Worm (Caenorhabditis elegans) whole organism, mixed stage, embryonic: ENCODE results near the gene dgat-2.

ENCODE experiments used
- ces-1 ChIP-seq: fragments of 150-350 bp; optimal IDR thresholded peaks from 2 replicates; lab custom pipeline; 2014; ENCODE audit warnings: missing biosample characterization, missing genetic modification reagents, missing genetic modification characterization
- drap-1 ChIP-seq: fragments of 200-800 bp; sonication (Bioruptor generic); optimal IDR thresholded peaks from 3 replicates; lab custom pipeline; 2018; ENCODE audit warnings: mild to moderate bottlenecking, missing genetic modification characterization, missing compliant biosample characterization
- elt-1 ChIP-seq: sonication (generic microtip); optimal IDR thresholded peaks from 2 replicates; lab custom pipeline; 2017; ENCODE audit warnings: missing genetic modification characterization, mild to moderate bottlenecking, missing compliant biosample characterization, antibody characterized with exemption, moderate library complexity, borderline replicate concordance; ENCODE audit not compliant: insufficient read depth
- elt-3 ChIP-seq: fragments of 150-350 bp; optimal IDR thresholded peaks from 2 replicates; lab custom pipeline; 2014; ENCODE audit warnings: missing biosample characterization, missing genetic modification characterization
- lin-13 ChIP-seq: fragments of 150-350 bp; optimal IDR thresholded peaks from 2 replicates; lab custom pipeline; 2014; ENCODE audit warnings: missing biosample characterization, missing genetic modification characterization
- mab-5 ChIP-seq: fragments of 150-350 bp; optimal IDR thresholded peaks from 2 replicates; lab custom pipeline; 2014; ENCODE audit warnings: missing biosample characterization, missing genetic modification characterization
- nhr-237 ChIP-seq: fragments of 150-350 bp; optimal IDR thresholded peaks from 2 replicates; lab custom pipeline; 2014; ENCODE audit warnings: missing biosample characterization, missing genetic modification characterization
- unc-62 ChIP-seq: fragments of 150-350 bp; optimal IDR thresholded peaks from 2 replicates; lab custom pipeline; 2014; ENCODE audit warnings: missing biosample characterization, missing genetic modification reagents, missing genetic modification characterization

DNA sequence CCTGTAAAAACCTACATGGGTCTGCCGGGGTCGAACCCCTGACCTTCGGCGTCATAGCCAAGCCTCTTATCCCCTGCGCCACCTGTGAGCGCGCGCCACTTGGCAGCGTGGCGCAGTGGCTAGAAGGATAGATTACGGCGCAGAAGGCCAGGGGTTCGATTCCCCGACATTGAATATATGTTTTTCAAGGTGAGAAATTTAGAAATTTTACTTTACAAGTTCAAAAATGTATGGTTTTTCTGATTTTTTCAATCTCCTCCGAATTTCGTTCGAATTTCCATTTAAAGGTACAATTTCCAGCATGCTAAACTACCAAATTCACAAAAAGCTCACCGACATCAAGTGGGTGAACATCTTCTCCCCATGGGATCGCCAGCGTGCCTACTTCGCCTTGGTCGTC, at the start of gene dgat-2:
- TF ChIP-seq drap-1 (GFP tag; lab: Kevin White, UChicago), result no peak
- no peak for TF ChIP-seq ces-1 (GFP tag; lab: Kevin White, UChicago)
- no peak for TF ChIP-seq unc-62 (GFP tag; lab: Kevin White, UChicago)
- no peak for TF ChIP-seq nhr-237
- no peak for TF ChIP-seq elt-1 (tag; lab: Kevin White, UChicago)
- TF ChIP-seq lin-13, result no peak
- TF ChIP-seq elt-3 (tag; lab: Kevin White, UChicago), result no peak
- no peak for TF ChIP-seq mab-5 (tag; lab: Kevin White, UChicago)
